Worm (Caenorhabditis elegans) whole organism, L4 larva: ENCODE measurements around the gene K07H8.11.

Experiments
- D1046.2 ChIP-seq: fragments of 200-800 bp; sonication (Bioruptor generic); IDR thresholded peaks from 2 replicates; pipeline ENCODE4 v1.3.6; 2022; ENCODE audit warnings: missing genetic modification characterization, missing compliant biosample characterization
- F26F4.8 ChIP-seq: fragments of 200-800 bp; sonication (Bioruptor generic); conservative IDR thresholded peaks from 2 replicates; pipeline ENCODE4 v1.3.6; 2022; ENCODE audit warnings: missing genetic modification characterization, missing compliant biosample characterization
- F44E2.7 ChIP-seq: fragments of 200-800 bp; sonication (Bioruptor generic); IDR thresholded peaks from 2 replicates; pipeline ENCODE4 v2.1.2; 2022; ENCODE audit warnings: missing genetic modification characterization, missing compliant biosample characterization
- T20F7.1 ChIP-seq: fragments of 200-800 bp; sonication (Bioruptor generic); optimal IDR thresholded peaks from 2 replicates; lab custom pipeline; 2018; ENCODE audit warnings: mild to moderate bottlenecking, missing genetic modification characterization, missing compliant biosample characterization
- Y5F2A.4 ChIP-seq: fragments of 200-800 bp; sonication (Bioruptor generic); optimal IDR thresholded peaks from 2 replicates; lab custom pipeline; 2018; ENCODE audit warnings: mild to moderate bottlenecking, missing genetic modification characterization, missing compliant biosample characterization
- aha-1 ChIP-seq: fragments of 150-350 bp; peaks from one replicate; lab custom pipeline; 2014; ENCODE audit warnings: missing biosample characterization, missing genetic modification characterization
- aly-2 ChIP-seq: sonication (generic microtip); optimal IDR thresholded peaks from 2 replicates; lab custom pipeline; 2018; ENCODE audit warnings: missing biosample characterization, missing genetic modification characterization
- attf-4 ChIP-seq: sonication (generic microtip); optimal IDR thresholded peaks from 3 replicates; lab custom pipeline; 2017; ENCODE audit warnings: missing biosample characterization, missing genetic modification characterization
- ceh-44 ChIP-seq: fragments of 200-800 bp; sonication (Bioruptor generic); IDR thresholded peaks from 2 replicates; pipeline ENCODE4 v1.3.6; 2022; ENCODE audit warnings: missing genetic modification reagents, missing genetic modification characterization, missing compliant biosample characterization
- ctbp-1 ChIP-seq: fragments of 200-800 bp; sonication (Bioruptor generic); IDR thresholded peaks from 2 replicates; pipeline ENCODE4 v1.3.6; 2022; ENCODE audit warnings: missing genetic modification reagents, missing genetic modification characterization, missing compliant biosample characterization
- daf-16 ChIP-seq, 3 experiments: sonication (generic microtip); optimal IDR thresholded peaks; 2 replicates each; lab custom pipeline; 2016 to 2017; ENCODE audit warnings: missing genetic modification characterization in 3 of 3, missing genetic modification reagents in 3 of 3, mild to moderate bottlenecking in 2 of 3, missing compliant biosample characterization in 2 of 3, missing biosample characterization in 1 of 3, moderate library complexity in 1 of 3
- dmd-6 ChIP-seq: fragments of 200-800 bp; sonication (Bioruptor generic); IDR thresholded peaks from 2 replicates; pipeline ENCODE4 v1.3.6; 2022; ENCODE audit warnings: missing genetic modification reagents, missing genetic modification characterization, missing compliant biosample characterization
- dve-1 ChIP-seq: sonication (generic microtip); optimal IDR thresholded peaks from 2 replicates; lab custom pipeline; 2017; ENCODE audit warnings: antibody characterized with exemption, mild to moderate bottlenecking, missing genetic modification characterization, missing compliant biosample characterization; ENCODE audit not compliant: insufficient read depth
- egl-43 ChIP-seq: fragments of 200-800 bp; sonication (Bioruptor generic); IDR thresholded peaks from 2 replicates; pipeline ENCODE4 v1.3.6; 2022; ENCODE audit warnings: missing genetic modification reagents, missing genetic modification characterization, missing compliant biosample characterization
- hif-1 ChIP-seq, 2 experiments: sonication (generic microtip); optimal IDR thresholded peaks; 2 replicates each; lab custom pipeline; 2016 to 2017; ENCODE audit warnings: missing compliant biosample characterization in 2 of 2, missing genetic modification characterization in 2 of 2, missing genetic modification reagents in 2 of 2, missing genotype in 2 of 2, mild to moderate bottlenecking in 1 of 2
- hlh-11 ChIP-seq: fragments of 200-800 bp; sonication (Bioruptor generic); optimal IDR thresholded peaks from 2 replicates; lab custom pipeline; 2018; ENCODE audit warnings: mild to moderate bottlenecking, missing genetic modification characterization, missing compliant biosample characterization
- hlh-30 ChIP-seq: sonication (generic microtip); optimal IDR thresholded peaks from 2 replicates; lab custom pipeline; 2017; ENCODE audit warnings: antibody characterized with exemption, mild to moderate bottlenecking, missing genetic modification characterization, missing compliant biosample characterization; ENCODE audit not compliant: insufficient read depth
- jun-1 ChIP-seq: fragments of 150-350 bp; optimal IDR thresholded peaks from 2 replicates; lab custom pipeline; 2014; ENCODE audit warnings: missing biosample characterization, missing genetic modification reagents, missing genetic modification characterization
- lin-1 ChIP-seq: fragments of 200-800 bp; sonication (Bioruptor generic); IDR thresholded peaks from 2 replicates; pipeline ENCODE4 v1.3.6; 2022; ENCODE audit warnings: missing genetic modification reagents, missing genetic modification characterization, missing compliant biosample characterization
- lin-29 ChIP-seq: fragments of 200-800 bp; sonication (Bioruptor generic); IDR thresholded peaks from 2 replicates; pipeline ENCODE4 v1.3.6; 2022; ENCODE audit warnings: missing genetic modification reagents, missing genetic modification characterization, missing compliant biosample characterization
- lsy-2 ChIP-seq, 2 experiments: fragments of 150-350 bp in 1 of 2; sonication (generic microtip) in 1 of 2; optimal IDR thresholded peaks; 2 replicates each; lab custom pipeline; 2014 to 2017; ENCODE audit warnings: missing biosample characterization in 2 of 2, missing genetic modification characterization in 2 of 2
- mdl-1 ChIP-seq, 2 experiments: fragments of 150-350 bp in 1 of 2; sonication (generic microtip) in 1 of 2; optimal IDR thresholded peaks; 2 replicates each; lab custom pipeline; 2014 to 2017; ENCODE audit warnings: missing biosample characterization in 2 of 2, missing genetic modification characterization in 2 of 2
- mdt-29 ChIP-seq: fragments of 200-800 bp; sonication (Bioruptor generic); IDR thresholded peaks from 2 replicates; pipeline ENCODE4 v1.3.6; 2022; ENCODE audit warnings: missing genetic modification reagents, missing genetic modification characterization, missing compliant biosample characterization
- mxl-3 ChIP-seq: fragments of 200-800 bp; sonication (Bioruptor generic); optimal IDR thresholded peaks from 2 replicates; lab custom pipeline; 2018; ENCODE audit warnings: mild to moderate bottlenecking, missing genetic modification characterization, missing compliant biosample characterization
- nhr-10 ChIP-seq: fragments of 150-350 bp; optimal IDR thresholded peaks from 2 replicates; lab custom pipeline; 2014; ENCODE audit warnings: missing biosample characterization, missing genetic modification characterization
- nhr-111 ChIP-seq: fragments of 200-800 bp; sonication (Bioruptor generic); optimal IDR thresholded peaks from 2 replicates; lab custom pipeline; 2018; ENCODE audit warnings: mild to moderate bottlenecking, missing genetic modification characterization, missing compliant biosample characterization
- nhr-237 ChIP-seq: sonication (generic microtip); optimal IDR thresholded peaks from 2 replicates; lab custom pipeline; 2017; ENCODE audit warnings: missing biosample characterization, missing genetic modification characterization
- nhr-28 ChIP-seq: fragments of 150-350 bp; optimal IDR thresholded peaks from 2 replicates; lab custom pipeline; 2014; ENCODE audit warnings: missing biosample characterization, missing genetic modification characterization
- nhr-76 ChIP-seq: fragments of 150-350 bp; optimal IDR thresholded peaks from 2 replicates; lab custom pipeline; 2014; ENCODE audit warnings: missing biosample characterization, missing genetic modification characterization
- nhr-77 ChIP-seq: fragments of 150-350 bp; optimal IDR thresholded peaks from 2 replicates; lab custom pipeline; 2014; ENCODE audit warnings: missing biosample characterization, missing genetic modification characterization
- pha-4 ChIP-seq, 2 experiments: fragments of 150-350 bp in 1 of 2; fragments of 200-800 bp in 1 of 2; sonication (Bioruptor generic) in 1 of 2; IDR thresholded peaks in 1 of 2; optimal IDR thresholded peaks in 1 of 2; 2 replicates each; pipeline versions ENCODE4 v1.3.6 to Lab custom; 2014 to 2022; ENCODE audit warnings: missing genetic modification characterization in 2 of 2, missing genetic modification reagents in 2 of 2, missing biosample characterization in 1 of 2, missing compliant biosample characterization in 1 of 2
- php-3 ChIP-seq: fragments of 200-800 bp; sonication (Bioruptor generic); IDR thresholded peaks from 2 replicates; pipeline ENCODE4 v1.3.6; 2022; ENCODE audit warnings: missing genetic modification reagents, missing genetic modification characterization, missing compliant biosample characterization
- pqm-1 ChIP-seq: sonication (generic microtip); optimal IDR thresholded peaks from 2 replicates; lab custom pipeline; 2017; ENCODE audit warnings: missing biosample characterization, missing genetic modification characterization
- rbr-2 ChIP-seq: sonication (generic microtip); optimal IDR thresholded peaks from 2 replicates; lab custom pipeline; 2016; ENCODE audit warnings: missing genotype, missing genetic modification characterization, missing compliant biosample characterization
- set-16 ChIP-seq: fragments of 200-800 bp; sonication (Bioruptor generic); IDR thresholded peaks from 2 replicates; pipeline ENCODE4 v1.3.6; 2022; ENCODE audit warnings: missing genetic modification reagents, missing genetic modification characterization, missing compliant biosample characterization
- spr-1 ChIP-seq: sonication (generic microtip); optimal IDR thresholded peaks from 2 replicates; lab custom pipeline; 2016; ENCODE audit warnings: mild to moderate bottlenecking, missing genetic modification characterization, missing compliant biosample characterization
- spr-3 ChIP-seq: fragments of 200-800 bp; sonication (Bioruptor generic); optimal IDR thresholded peaks from 2 replicates; lab custom pipeline; 2018; ENCODE audit warnings: mild to moderate bottlenecking, missing genetic modification characterization, missing compliant biosample characterization
- unc-130 ChIP-seq: sonication (generic microtip); optimal IDR thresholded peaks from 2 replicates; lab custom pipeline; 2016; ENCODE audit warnings: missing genetic modification reagents, missing genetic modification characterization, missing compliant biosample characterization
- unc-62 ChIP-seq, 3 experiments: fragments of 150-350 bp in 1 of 3; sonication (generic microtip); optimal IDR thresholded peaks in 2 of 3; peaks in 1 of 3; 1 replicate in 1 of 3; 2 replicates in 2 of 3; lab custom pipeline; 2014 to 2017; ENCODE audit warnings: missing biosample characterization in 3 of 3, missing genetic modification characterization in 3 of 3, missing genetic modification reagents in 3 of 3, missing genotype in 1 of 3
- zag-1 ChIP-seq: fragments of 150-350 bp; optimal IDR thresholded peaks from 2 replicates; lab custom pipeline; 2014; ENCODE audit warnings: missing biosample characterization, missing genetic modification characterization
- zfp-3 ChIP-seq: fragments of 200-800 bp; sonication (Bioruptor generic); conservative IDR thresholded peaks from 2 replicates; pipeline ENCODE4 v1.3.6; 2022; ENCODE audit warnings: missing genetic modification reagents, missing genetic modification characterization, missing compliant biosample characterization

Gene K07H8.11

DNA sequence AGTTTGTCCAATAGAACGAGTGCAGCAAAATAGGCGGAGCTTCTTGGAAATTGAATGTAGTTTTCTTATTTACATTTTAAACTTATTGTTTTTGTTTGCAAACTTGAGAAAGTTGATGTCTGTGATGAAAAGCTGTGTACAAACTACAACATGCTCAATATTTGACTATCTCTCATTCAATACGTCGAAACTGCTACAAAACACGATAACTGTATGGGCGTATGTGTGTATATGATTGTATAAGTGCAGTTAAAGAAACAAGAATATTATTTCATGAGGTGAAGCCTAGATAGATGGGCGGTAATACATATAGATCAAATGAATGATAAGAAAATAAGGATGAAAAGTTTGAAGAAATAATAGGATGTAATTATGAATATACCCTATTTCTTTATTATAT, 35.5 kb downstream of the K07H8.11 start:
- TF ChIP-seq aha-1 (tag; lab: Kevin White, UChicago) = peak; percentile 68
- TF ChIP-seq pqm-1 = peak; percentile 4
- no peak for TF ChIP-seq aly-2
- no peak for TF ChIP-seq daf-16 (GFP tag; optimal IDR thresholded peaks at IDR 0.05; lab: Kevin White, UChicago)
- TF ChIP-seq daf-16 (tag; optimal IDR thresholded peaks at IDR 0.05; lab: Kevin White, UChicago) = peak; percentile 70
- peak; percentile 60 for TF ChIP-seq nhr-28 (tag; lab: Kevin White, UChicago)
- TF ChIP-seq rbr-2 (tag; lab: Kevin White, UChicago) = no peak
- TF ChIP-seq unc-62 (GFP tag; optimal IDR thresholded peaks at IDR 0.05 in 1 of 2; lab: Kevin White, UChicago) = peak in 1 of 2 experiments; percentile 55
- TF ChIP-seq unc-62 (tag; optimal IDR thresholded peaks at IDR 0.05; lab: Kevin White, UChicago) = no peak
- TF ChIP-seq zfp-3 (GFP tag; lab: Robert Waterston, UW) = no peak
- TF ChIP-seq hlh-11 (tag; lab: Kevin White, UChicago) = no peak

DNA sequence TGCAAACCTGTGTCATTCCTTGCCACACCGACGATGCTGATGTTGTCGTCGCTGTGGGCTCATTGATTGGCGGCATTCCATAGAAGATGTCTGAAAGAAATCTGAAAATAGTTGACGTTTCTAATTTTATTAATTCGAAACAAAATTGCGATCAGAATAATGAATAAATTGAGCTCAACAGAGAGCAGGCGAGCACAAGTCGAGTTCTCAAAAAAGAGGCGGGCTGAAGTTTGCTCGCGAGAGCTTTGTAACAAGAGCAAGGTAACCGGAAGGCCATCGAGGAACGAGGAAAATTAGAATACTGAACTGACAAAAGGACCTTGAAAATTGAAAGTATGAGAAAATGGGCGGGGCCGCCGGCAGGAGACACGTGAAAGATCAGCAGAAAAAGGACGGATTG, 38.6 kb downstream of the K07H8.11 start, which contains the start of gene nhr-66:
Gene nhr-66 (minus strand): TSS at position 101 of the 400 bp plus-strand sequence.
- no peak for TF ChIP-seq pqm-1
- TF ChIP-seq php-3 (GFP tag; lab: Robert Waterston, UW) = no peak
- no peak for TF ChIP-seq spr-3 (GFP tag; lab: Kevin White, UChicago)
- TF ChIP-seq spr-1 (tag; lab: Kevin White, UChicago) = no peak
- no peak for TF ChIP-seq lsy-2 (tag; optimal IDR thresholded peaks at IDR 0.05; lab: Kevin White, UChicago)
- TF ChIP-seq egl-43 (GFP tag; lab: Robert Waterston, UW) = no peak
- no peak for TF ChIP-seq lin-1 (GFP tag; lab: Robert Waterston, UW)
- TF ChIP-seq set-16 (GFP tag; lab: Robert Waterston, UW) = no peak
- no peak for TF ChIP-seq Y5F2A.4
- TF ChIP-seq F26F4.8 (GFP tag; lab: Robert Waterston, UW) = no peak
- TF ChIP-seq mdt-29 (GFP tag; lab: Robert Waterston, UW) = no peak
- no peak for TF ChIP-seq nhr-111 (GFP tag; lab: Kevin White, UChicago)

DNA sequence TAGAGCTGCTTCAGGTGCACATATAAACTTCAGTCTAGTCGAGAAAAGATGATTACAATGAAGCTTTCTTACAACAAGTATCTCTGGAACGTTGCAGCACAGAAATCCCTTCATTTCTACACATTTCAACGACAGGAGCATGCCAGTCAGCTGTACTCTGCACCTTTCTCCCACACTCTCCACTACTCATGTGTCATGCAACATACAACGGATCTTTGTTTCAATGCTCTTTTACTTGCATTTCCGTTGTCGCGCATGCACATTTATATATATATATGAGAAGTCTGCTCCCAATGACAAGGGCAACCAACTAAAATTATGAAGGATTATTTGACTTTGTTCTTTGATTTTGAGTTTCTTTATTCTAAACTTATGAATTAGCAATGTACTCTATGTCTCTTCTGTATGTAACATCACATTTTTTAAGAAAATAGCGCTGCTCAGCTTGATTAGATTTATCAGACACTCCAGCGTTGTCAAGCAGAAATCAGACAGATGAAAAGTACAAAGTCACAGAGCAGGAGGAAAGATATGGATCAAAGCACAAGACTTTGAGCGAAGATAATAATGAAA, 39.9 kb downstream of the K07H8.11 start:
- no peak for TF ChIP-seq pha-4 (GFP tag; IDR thresholded peaks at IDR 0.05; lab: Robert Waterston, UW)
- TF ChIP-seq pha-4 (tag; optimal IDR thresholded peaks at IDR 0.05; lab: Kevin White, UChicago) = no peak
- TF ChIP-seq unc-130 (GFP tag; lab: Kevin White, UChicago) = no peak
- TF ChIP-seq dmd-6 = no peak
- TF ChIP-seq lin-29 (GFP tag; lab: Robert Waterston, UW) = no peak
- peak; percentile 14 for TF ChIP-seq hlh-30 (tag; lab: Kevin White, UChicago)
- TF ChIP-seq T20F7.1 (GFP tag; lab: Kevin White, UChicago) = no peak
- TF ChIP-seq nhr-76 (tag; lab: Kevin White, UChicago) = no peak
- no peak for TF ChIP-seq nhr-237 (tag; lab: Kevin White, UChicago)
- TF ChIP-seq unc-62 (GFP tag; optimal IDR thresholded peaks at IDR 0.05 in 1 of 2; lab: Kevin White, UChicago) = peak in 1 of 2 experiments; percentile 94
- TF ChIP-seq unc-62 (tag; optimal IDR thresholded peaks at IDR 0.05; lab: Kevin White, UChicago) = no peak
- TF ChIP-seq, all 104 proteins: peak for 2

DNA sequence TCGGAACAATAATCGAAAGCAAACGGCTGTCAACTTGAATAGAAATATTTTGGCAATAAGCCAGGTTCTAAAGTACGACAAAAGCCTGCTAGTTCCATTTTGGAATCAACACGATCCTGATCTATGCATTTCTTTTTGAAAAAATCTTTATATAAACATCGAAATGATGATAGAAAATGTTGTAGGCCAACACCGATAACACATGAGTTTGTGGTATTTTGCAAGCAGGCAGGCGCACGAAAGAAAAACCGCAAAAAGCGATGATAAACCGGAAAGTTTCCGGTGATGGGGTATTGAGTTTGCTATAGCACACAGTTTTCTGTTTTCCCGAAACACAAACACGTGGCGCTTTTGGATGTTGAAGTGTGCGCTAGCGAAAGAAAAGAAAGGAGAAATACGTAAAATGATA, 41.0 kb downstream of the K07H8.11 start:
- TF ChIP-seq rbr-2 (tag; lab: Kevin White, UChicago) (no peak), zag-1 (tag; lab: Kevin White, UChicago) (no peak), nhr-77 (tag; lab: Kevin White, UChicago) (peak; percentile 50), nhr-111 (GFP tag; lab: Kevin White, UChicago) (no peak), dmd-6 (peak; percentile 62), jun-1 (no peak), mxl-3 (GFP tag; lab: Kevin White, UChicago) (peak; percentile 51), F44E2.7 (no peak), lin-1 (GFP tag; lab: Robert Waterston, UW) (no peak), spr-3 (GFP tag; lab: Kevin White, UChicago) (no peak), dve-1 (tag; lab: Kevin White, UChicago) (peak; percentile 25), D1046.2 (GFP tag; lab: Robert Waterston, UW) (no peak), ceh-44 (GFP tag; lab: Robert Waterston, UW) (no peak), nhr-10 (tag; lab: Kevin White, UChicago) (peak; percentile 19), mdl-1 (tag; optimal IDR thresholded peaks at IDR 0.05; lab: Kevin White, UChicago) (peak in 1 of 2 experiments; percentile 83), nhr-28 (tag; lab: Kevin White, UChicago) (peak; percentile 84), unc-62 (GFP tag; optimal IDR thresholded peaks at IDR 0.05 in 1 of 2; lab: Kevin White, UChicago) (no peak), unc-62 (tag; optimal IDR thresholded peaks at IDR 0.05; lab: Kevin White, UChicago) (no peak), hif-1 (tag; optimal IDR thresholded peaks at IDR 0.05; lab: Kevin White, UChicago) (no peak), daf-16 (GFP tag; optimal IDR thresholded peaks at IDR 0.05; lab: Kevin White, UChicago) (no peak), daf-16 (tag; optimal IDR thresholded peaks at IDR 0.05; lab: Kevin White, UChicago) (peak; percentile 58), pqm-1 (peak; percentile 60), attf-4 (no peak), ctbp-1 (GFP tag; lab: Robert Waterston, UW) (no peak)
